Fruit fly (Drosophila melanogaster) whole organism, prepupa: ENCODE results near the gene Gr32a.

Experiments used
- CG10631 ChIP-seq: fragments of 200-800 bp; sonication (Bioruptor generic); optimal IDR thresholded peaks from 2 replicates; lab custom pipeline; 2016; ENCODE audit warnings: missing biosample characterization, missing genetic modification characterization
- CG10669 ChIP-seq: fragments of 200-800 bp; sonication (Bioruptor generic); optimal IDR thresholded peaks from 3 replicates; lab custom pipeline; 2018; ENCODE audit warnings: missing biosample characterization, mild to moderate bottlenecking, missing genetic modification characterization, moderate library complexity
- CG11294 ChIP-seq: fragments of 200-800 bp; sonication (Bioruptor generic); IDR thresholded peaks from 2 replicates; pipeline ENCODE4 v1.3.6; 2022; ENCODE audit warnings: missing biosample characterization, missing genetic modification characterization
- CG11902 ChIP-seq: fragments of 200-800 bp; sonication (Bioruptor generic); optimal IDR thresholded peaks from 3 replicates; lab custom pipeline; 2016; ENCODE audit warnings: missing biosample characterization, missing genetic modification characterization
- CG15336 ChIP-seq: fragments of 200-800 bp; sonication (Bioruptor generic); IDR thresholded peaks from 2 replicates; pipeline ENCODE4 v1.3.6; 2022; ENCODE audit warnings: missing biosample characterization, missing genetic modification characterization
- CG1621 ChIP-seq: fragments of 200-800 bp; sonication (Bioruptor generic); optimal IDR thresholded peaks from 3 replicates; lab custom pipeline; 2018; ENCODE audit warnings: missing biosample characterization, mild to moderate bottlenecking, missing genetic modification characterization
- CG16779 ChIP-seq: fragments of 200-800 bp; sonication (Bioruptor generic); optimal IDR thresholded peaks from 3 replicates; lab custom pipeline; 2017; ENCODE audit warnings: missing biosample characterization, mild to moderate bottlenecking, missing genetic modification characterization
- CG32006 ChIP-seq: fragments of 200-800 bp; sonication (Bioruptor generic); optimal IDR thresholded peaks from 3 replicates; lab custom pipeline; 2017; ENCODE audit warnings: missing biosample characterization, mild to moderate bottlenecking, missing genetic modification characterization
- CG3919 ChIP-seq: fragments of 200-800 bp; sonication (Bioruptor generic); optimal IDR thresholded peaks from 3 replicates; lab custom pipeline; 2016; ENCODE audit warnings: missing biosample characterization, missing genetic modification characterization
- CG4318 ChIP-seq: fragments of 200-800 bp; sonication (Bioruptor generic); optimal IDR thresholded peaks from 3 replicates; lab custom pipeline; 2017; ENCODE audit warnings: missing biosample characterization, mild to moderate bottlenecking, missing genetic modification characterization
- CG6163 ChIP-seq: fragments of 200-800 bp; sonication (Bioruptor generic); IDR thresholded peaks from 3 replicates; pipeline ENCODE4 v1.3.6; 2022; ENCODE audit warnings: missing biosample characterization, missing genetic modification characterization
- CG6276 ChIP-seq: fragments of 200-800 bp; sonication (Bioruptor generic); optimal IDR thresholded peaks from 2 replicates; lab custom pipeline; 2017; ENCODE audit warnings: missing biosample characterization, mild to moderate bottlenecking, missing genetic modification characterization
- CG6792 ChIP-seq: fragments of 200-800 bp; sonication (Bioruptor generic); optimal IDR thresholded peaks from 3 replicates; lab custom pipeline; 2016; ENCODE audit warnings: missing biosample characterization, missing genetic modification characterization
- CG6808 ChIP-seq: fragments of 200-800 bp; sonication (Bioruptor generic); optimal IDR thresholded peaks from 3 replicates; lab custom pipeline; 2017; ENCODE audit warnings: missing biosample characterization, missing genetic modification characterization, mild to moderate bottlenecking, moderate library complexity, missing genetic modification reagents
- CG7368 ChIP-seq: fragments of 200-800 bp; sonication (Bioruptor generic); optimal IDR thresholded peaks from 3 replicates; lab custom pipeline; 2016; ENCODE audit warnings: missing biosample characterization, missing genetic modification characterization
- CG8119 ChIP-seq: fragments of 200-800 bp; sonication (Bioruptor generic); IDR thresholded peaks from 3 replicates; pipeline ENCODE4 v1.3.6; 2022; ENCODE audit warnings: missing biosample characterization, missing genetic modification characterization
- CG8319 ChIP-seq: fragments of 200-800 bp; sonication (Bioruptor generic); optimal IDR thresholded peaks from 3 replicates; lab custom pipeline; 2016; ENCODE audit warnings: missing biosample characterization, missing genetic modification characterization
- CG8632 ChIP-seq: fragments of 200-800 bp; sonication (Bioruptor generic); optimal IDR thresholded peaks from 3 replicates; lab custom pipeline; 2016; ENCODE audit warnings: missing biosample characterization, missing genetic modification characterization
- CG9139 ChIP-seq: fragments of 200-800 bp; sonication (Bioruptor generic); optimal IDR thresholded peaks from 3 replicates; lab custom pipeline; 2017; ENCODE audit warnings: missing biosample characterization, mild to moderate bottlenecking, missing genetic modification characterization
- Eip75B ChIP-seq: fragments of 200-800 bp; sonication (Bioruptor generic); optimal IDR thresholded peaks from 3 replicates; lab custom pipeline; 2016; ENCODE audit warnings: missing biosample characterization, missing genetic modification characterization
- Eip78C ChIP-seq: fragments of 200-800 bp; sonication (Bioruptor generic); peaks from one replicate; lab custom pipeline; 2016; ENCODE audit warnings: missing biosample characterization, missing genetic modification characterization
- Eip93F ChIP-seq: fragments of 200-800 bp; sonication (Bioruptor generic); optimal IDR thresholded peaks from 2 replicates; lab custom pipeline; 2016; ENCODE audit warnings: missing biosample characterization, mild to moderate bottlenecking, missing genetic modification characterization
- Ets21C ChIP-seq: fragments of 200-800 bp; sonication (Bioruptor generic); optimal IDR thresholded peaks from 3 replicates; lab custom pipeline; 2016; ENCODE audit warnings: missing biosample characterization, missing genetic modification characterization
- Ets96B ChIP-seq: fragments of 200-800 bp; optimal IDR thresholded peaks from 2 replicates; lab custom pipeline; 2019; ENCODE audit warnings: missing biosample characterization, mild to moderate bottlenecking, missing genetic modification characterization, moderate library complexity
- Gug ChIP-seq: fragments of 200-800 bp; sonication (Bioruptor generic); IDR thresholded peaks from 2 replicates; pipeline ENCODE4 v1.3.6; 2022; ENCODE audit warnings: missing biosample characterization, missing genetic modification characterization
- Hr38 ChIP-seq: sonication (Bioruptor generic); optimal IDR thresholded peaks from 2 replicates; lab custom pipeline; 2016; ENCODE audit warnings: missing biosample characterization, missing genetic modification characterization
- Hr39 ChIP-seq: fragments of 200-800 bp; sonication (Bioruptor generic); optimal IDR thresholded peaks from 2 replicates; lab custom pipeline; 2016; ENCODE audit warnings: missing biosample characterization, missing genetic modification characterization
- Hr4 ChIP-seq: fragments of 200-800 bp; sonication (Bioruptor generic); optimal IDR thresholded peaks from 3 replicates; lab custom pipeline; 2016; ENCODE audit warnings: missing biosample characterization, missing genetic modification characterization
- Lpt ChIP-seq: fragments of 200-800 bp; sonication (Bioruptor generic); optimal IDR thresholded peaks from 3 replicates; lab custom pipeline; 2016; ENCODE audit warnings: missing biosample characterization, missing genetic modification characterization
- OdsH ChIP-seq: fragments of 200-800 bp; sonication (Bioruptor generic); optimal IDR thresholded peaks from 3 replicates; lab custom pipeline; 2016; ENCODE audit warnings: missing biosample characterization, missing genetic modification characterization
- Smox ChIP-seq: fragments of 200-800 bp; sonication (Bioruptor generic); optimal IDR thresholded peaks from 3 replicates; lab custom pipeline; 2016; ENCODE audit warnings: missing biosample characterization, missing genetic modification characterization
- Sox15 ChIP-seq: fragments of 200-800 bp; sonication (Bioruptor generic); optimal IDR thresholded peaks from 3 replicates; lab custom pipeline; 2016; ENCODE audit warnings: missing biosample characterization, missing genetic modification characterization
- achi ChIP-seq: fragments of 200-800 bp; sonication (Bioruptor generic); optimal IDR thresholded peaks from 3 replicates; lab custom pipeline; 2016; ENCODE audit warnings: missing biosample characterization, missing genetic modification characterization
- acj6 ChIP-seq: fragments of 200-800 bp; sonication (Bioruptor generic); optimal IDR thresholded peaks from 3 replicates; lab custom pipeline; 2016; ENCODE audit warnings: missing biosample characterization, missing genetic modification characterization
- dac ChIP-seq: fragments of 200-800 bp; sonication (Bioruptor generic); optimal IDR thresholded peaks from 2 replicates; lab custom pipeline; 2017; ENCODE audit warnings: missing biosample characterization, mild to moderate bottlenecking, missing genetic modification characterization
- dsx ChIP-seq: fragments of 200-800 bp; optimal IDR thresholded peaks from 3 replicates; lab custom pipeline; 2019; ENCODE audit warnings: missing biosample characterization, mild to moderate bottlenecking, missing genetic modification characterization, moderate library complexity; ENCODE audit not compliant: poor library complexity, severe bottlenecking
- esn ChIP-seq: fragments of 200-800 bp; sonication (Bioruptor generic); optimal IDR thresholded peaks from 2 replicates; lab custom pipeline; 2016; ENCODE audit warnings: missing biosample characterization, mild to moderate bottlenecking, missing genetic modification characterization, moderate library complexity
- fd59A ChIP-seq: fragments of 200-800 bp; sonication (Bioruptor generic); optimal IDR thresholded peaks from 2 replicates; lab custom pipeline; 2017; ENCODE audit warnings: missing biosample characterization, mild to moderate bottlenecking, missing genetic modification characterization, missing genetic modification reagents
- fd85E ChIP-seq: fragments of 200-800 bp; sonication (Bioruptor generic); optimal IDR thresholded peaks from 3 replicates; lab custom pipeline; 2016; ENCODE audit warnings: missing biosample characterization, missing genetic modification characterization
- fkh ChIP-seq: fragments of 200-800 bp; sonication (Bioruptor generic); optimal IDR thresholded peaks from 3 replicates; lab custom pipeline; 2017; ENCODE audit warnings: missing biosample characterization, mild to moderate bottlenecking, missing genetic modification characterization, moderate library complexity
- lz ChIP-seq: fragments of 200-800 bp; sonication (Bioruptor generic); optimal IDR thresholded peaks from 3 replicates; lab custom pipeline; 2016; ENCODE audit warnings: missing biosample characterization, missing genetic modification characterization
- net ChIP-seq: fragments of 200-800 bp; sonication (Bioruptor generic); optimal IDR thresholded peaks from 3 replicates; lab custom pipeline; 2016; ENCODE audit warnings: missing biosample characterization, missing genetic modification characterization
- pdm3 ChIP-seq: fragments of 200-800 bp; sonication (Bioruptor generic); optimal IDR thresholded peaks from 3 replicates; lab custom pipeline; 2016; ENCODE audit warnings: missing biosample characterization, missing genetic modification characterization
- salr ChIP-seq, 2 experiments: fragments of 200-800 bp; sonication (Bioruptor generic); optimal IDR thresholded peaks; 3 replicates each; lab custom pipeline; 2016 to 2018; ENCODE audit warnings: missing biosample characterization in 2 of 2, missing genetic modification characterization in 2 of 2, mild to moderate bottlenecking in 1 of 2
- ss ChIP-seq, 2 experiments: fragments of 200-800 bp; sonication (Bioruptor generic); optimal IDR thresholded peaks; 2 replicates in 1 of 2; 3 replicates in 1 of 2; lab custom pipeline; 2017 to 2018; ENCODE audit warnings: mild to moderate bottlenecking in 2 of 2, missing biosample characterization in 2 of 2, missing genetic modification characterization in 2 of 2, moderate library complexity in 1 of 2
- svp ChIP-seq: fragments of 200-800 bp; sonication (Bioruptor generic); peaks from one replicate; lab custom pipeline; 2016; ENCODE audit warnings: missing biosample characterization, missing genetic modification characterization
- topi ChIP-seq: fragments of 200-800 bp; sonication (Bioruptor generic); optimal IDR thresholded peaks from 3 replicates; lab custom pipeline; 2016; ENCODE audit warnings: missing biosample characterization, missing genetic modification characterization
- vri ChIP-seq: fragments of 200-800 bp; sonication (Bioruptor generic); optimal IDR thresholded peaks from 3 replicates; lab custom pipeline; 2016; ENCODE audit warnings: missing biosample characterization, mild to moderate bottlenecking, missing genetic modification characterization

The Gr32a gene

dm6 chr2L:11113714-11114113, at the start of gene Gr32a:
TSS of gene Gr32a (plus strand) at chr2L:11114014.
- no peak for TF ChIP-seq achi (GFP tag; lab: Kevin White, UChicago)
- no peak for TF ChIP-seq CG16779 (tag; lab: Kevin White, UChicago)
- no peak for TF ChIP-seq CG11902 (GFP tag; lab: Kevin White, UChicago)
- no peak for TF ChIP-seq esn (GFP tag; lab: Kevin White, UChicago)
- no peak for TF ChIP-seq Hr39
- no peak for TF ChIP-seq Smox (GFP tag; lab: Kevin White, UChicago)
- TF ChIP-seq dac (GFP tag; lab: Kevin White, UChicago), result no peak

dm6 chr2L:11065106-11065878, 48.5 kb upstream of the Gr32a start:
- TF ChIP-seq Eip78C (GFP tag; lab: Kevin White, UChicago) (peak; percentile 78), lz (peak; percentile 77), Ets21C (peak; percentile 44), acj6 (GFP tag; lab: Kevin White, UChicago) (peak; percentile 67), CG3919 (GFP tag; lab: Kevin White, UChicago) (peak; percentile 61), CG9139 (GFP tag; lab: Kevin White, UChicago) (no peak), Hr4 (GFP tag; lab: Kevin White, UChicago) (peak; percentile 55), CG6792 (GFP tag; lab: Kevin White, UChicago) (peak; percentile 51), Gug (GFP tag; lab: Robert Waterston, UW) (peak; percentile 63), net (GFP tag; lab: Kevin White, UChicago) (peak; percentile 60), CG10631 (GFP tag; lab: Kevin White, UChicago) (peak; percentile 66), Hr38 (no peak), pdm3 (GFP tag; lab: Kevin White, UChicago) (peak; percentile 66), CG32006 (peak; percentile 65), ss (GFP tag; optimal IDR thresholded peaks at IDR 0.05; lab: Kevin White, UChicago) (peak in 1 of 2 experiments; percentile 46), Eip93F (GFP tag; lab: Kevin White, UChicago) (peak; percentile 53), CG10669 (GFP tag; lab: Kevin White, UChicago) (peak; percentile 43), CG4318 (GFP tag; lab: Kevin White, UChicago) (peak; percentile 50), CG8319 (GFP tag; lab: Kevin White, UChicago) (peak; percentile 60), svp (GFP tag; lab: Kevin White, UChicago) (peak; percentile 84), Smox (GFP tag; lab: Kevin White, UChicago) (peak; percentile 79), dac (GFP tag; lab: Kevin White, UChicago) (no peak), OdsH (GFP tag; lab: Kevin White, UChicago) (peak; percentile 80), CG11902 (GFP tag; lab: Kevin White, UChicago) (peak; percentile 53), CG15336 (GFP tag; lab: Robert Waterston, UW) (peak; percentile 77), topi (GFP tag; lab: Kevin White, UChicago) (peak; percentile 78), Sox15 (peak; percentile 48), CG6276 (GFP tag; lab: Kevin White, UChicago) (peak; percentile 33), Hr39 (peak; percentile 73), CG6163 (GFP tag; lab: Robert Waterston, UW) (peak; percentile 57; the same call in 1 of the 3 replicates), fd59A (GFP tag; lab: Kevin White, UChicago) (peak; percentile 15), CG6808 (GFP tag; lab: Kevin White, UChicago) (peak; percentile 53), CG11294 (GFP tag; lab: Robert Waterston, UW) (peak; percentile 67), CG8119 (GFP tag; lab: Robert Waterston, UW) (peak; percentile 75), fkh (GFP tag; lab: Kevin White, UChicago) (peak; percentile 4), Ets96B (tag; lab: Kevin White, UChicago) (peak; percentile 55), Eip75B (GFP tag; lab: Kevin White, UChicago) (peak; percentile 60), achi (GFP tag; lab: Kevin White, UChicago) (peak; percentile 60), dsx (GFP tag; lab: Kevin White, UChicago) (peak; percentile 19), CG1621 (tag; lab: Kevin White, UChicago) (no peak), CG7368 (GFP tag; lab: Kevin White, UChicago) (peak; percentile 60), salr (GFP tag; optimal IDR thresholded peaks at IDR 0.05; lab: Kevin White, UChicago) (no peak), Lpt (no peak), vri (peak; percentile 33), fd85E (GFP tag; lab: Kevin White, UChicago) (no peak), CG8632 (peak; percentile 65)
